Worm (Caenorhabditis elegans): ENCODE data around the gene K07E3.2.

ce11 chrX:8117827-8118317 lies 13.8 kb downstream of the K07E3.2 start:
- TF ChIP-seq efl-1 (GFP tag; optimal IDR thresholded peaks at IDR 0.05) = no peak
- no peak for TF ChIP-seq atf-7 (tag; optimal IDR thresholded peaks at IDR 0.05)
